Fruit fly (Drosophila melanogaster) whole organism, pupa: Measurements from ENCODE around the gene CG14615.

ENCODE experiments used
- CG12605 ChIP-seq: fragments of 200-800 bp; sonication (Bioruptor generic); IDR thresholded peaks from 2 replicates; pipeline ENCODE4 v1.3.6; 2022; ENCODE audit warnings: missing biosample characterization, missing genetic modification characterization
- CG15710 ChIP-seq: fragments of 200-800 bp; sonication (Bioruptor generic); optimal IDR thresholded peaks from 2 replicates; lab custom pipeline; 2018; ENCODE audit warnings: missing biosample characterization, mild to moderate bottlenecking, missing genetic modification characterization, moderate library complexity
- CG32121 ChIP-seq: fragments of 200-800 bp; sonication (Bioruptor generic); IDR thresholded peaks from 2 replicates; pipeline ENCODE4 v1.3.6; 2022; ENCODE audit warnings: missing biosample characterization, missing genetic modification characterization
- CG9948 ChIP-seq: fragments of 200-800 bp; sonication (Bioruptor generic); optimal IDR thresholded peaks from 2 replicates; lab custom pipeline; 2018; ENCODE audit warnings: missing biosample characterization, mild to moderate bottlenecking, missing genetic modification characterization, moderate library complexity
- EcR ChIP-seq: fragments of 200-800 bp; sonication (Bioruptor generic); optimal IDR thresholded peaks from 3 replicates; lab custom pipeline; 2019; ENCODE audit warnings: missing biosample characterization, missing genetic modification characterization, mild to moderate bottlenecking, moderate library complexity, missing genetic modification reagents
- Pif1B ChIP-seq: fragments of 200-800 bp; sonication (Bioruptor generic); optimal IDR thresholded peaks from 3 replicates; lab custom pipeline; 2016; ENCODE audit warnings: missing biosample characterization, missing genetic modification characterization
- Snoo ChIP-seq: fragments of 200-800 bp; sonication (Bioruptor generic); optimal IDR thresholded peaks from 3 replicates; lab custom pipeline; 2017; ENCODE audit warnings: missing biosample characterization, mild to moderate bottlenecking, missing genetic modification characterization, inconsistent platforms

dm6 chrX:22486919-22487634, 37.8 kb upstream of the CG14615 start:
- TF ChIP-seq CG9948 (no peak), CG12605 (GFP tag; lab: Robert Waterston, UW) (no peak), CG32121 (GFP tag; lab: Robert Waterston, UW) (no peak), Snoo (tag; lab: Kevin White, UChicago) (no peak), CG15710 (tag; lab: Kevin White, UChicago) (no peak), Pif1B (no peak), EcR (GFP tag; lab: Kevin White, UChicago) (no peak)
